Fruit fly (Drosophila melanogaster) Kc167 (cell line): Measurements from ENCODE around the gene CG15282.

Experiments used
- Myc ChIP-seq: fragments of >200 bp; optimal IDR thresholded peaks from 2 replicates; lab custom pipeline; 2017; ENCODE audit warnings: missing external identifiers
- Sin3A ChIP-seq: fragments of >200 bp; optimal IDR thresholded peaks from 2 replicates; lab custom pipeline; 2018; ENCODE audit warnings: missing external identifiers
- h ChIP-seq: fragments of >200 bp; optimal IDR thresholded peaks from 3 replicates; lab custom pipeline; 2018; ENCODE audit warnings: missing external identifiers
- insv ChIP-seq: fragments of >200 bp; optimal IDR thresholded peaks from 3 replicates; lab custom pipeline; 2018; ENCODE audit warnings: missing external identifiers
- psq ChIP-seq: fragments of >200 bp; optimal IDR thresholded peaks from 2 replicates; lab custom pipeline; 2017; ENCODE audit warnings: missing external identifiers
- ttk ChIP-seq: sonication (Bioruptor generic); optimal IDR thresholded peaks from 2 replicates; lab custom pipeline; 2017; ENCODE audit warnings: missing external identifiers

Gene CG15282

DNA sequence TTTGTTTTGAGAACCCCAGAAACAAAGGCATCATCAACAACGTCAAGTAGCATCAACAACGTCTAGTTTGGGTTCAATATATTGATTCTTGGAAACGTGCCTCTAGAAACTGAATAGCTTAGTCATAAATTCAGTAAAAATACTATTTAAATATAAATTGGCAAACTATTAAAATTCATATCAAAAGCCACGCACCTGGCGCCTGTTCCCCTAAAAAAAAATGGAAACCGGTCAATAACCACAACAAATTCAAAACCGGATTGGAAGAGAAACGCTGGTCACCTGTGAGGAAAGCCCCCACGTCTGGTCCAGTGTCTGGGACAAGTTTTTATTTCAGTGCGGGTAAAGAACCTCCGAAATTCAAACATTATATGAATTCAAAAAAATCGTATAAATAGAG lies at the start of gene CG15282:
Gene CG15282 (plus strand): TSS at position 227 of the 400 bp plus-strand sequence.
- TF ChIP-seq insv (lab: Kevin White, UChicago) (no peak), ttk (lab: Kevin White, UChicago) (no peak), h (lab: Kevin White, UChicago) (no peak), Sin3A (lab: Kevin White, UChicago) (no peak), Myc (lab: Kevin White, UChicago) (no peak), psq (lab: Kevin White, UChicago) (no peak)

- TF ChIP-seq Sin3A (lab: Kevin White, UChicago): no peak
- TF ChIP-seq psq (lab: Kevin White, UChicago): no peak
- no peak for TF ChIP-seq ttk (lab: Kevin White, UChicago)
- no peak for TF ChIP-seq h (lab: Kevin White, UChicago)
- no peak for TF ChIP-seq Myc (lab: Kevin White, UChicago)
These were observed 49.1 kb upstream of the CG15282 start for dm6 chr2L:14663147-14663546.

DNA sequence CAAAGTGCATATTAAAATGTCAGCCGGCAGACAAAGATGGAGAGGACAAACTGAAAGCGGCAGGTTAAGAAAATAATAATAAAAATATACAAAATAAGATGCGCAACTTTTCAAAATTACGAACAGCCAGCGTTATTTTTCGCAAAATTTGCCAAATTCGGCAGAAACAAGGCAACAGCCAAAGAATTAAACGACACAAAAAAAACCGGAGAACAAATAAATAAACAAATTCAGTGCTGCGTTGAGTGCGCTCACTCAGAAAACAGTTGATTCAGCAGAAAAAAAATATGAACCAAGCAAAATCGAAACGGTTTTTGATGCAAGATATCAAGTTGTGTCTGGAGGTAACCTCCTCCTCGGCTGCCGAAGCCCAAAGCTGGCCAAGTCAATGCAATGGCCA lies 47.9 kb upstream of the CG15282 start:
- TF ChIP-seq psq (lab: Kevin White, UChicago) (no peak), insv (lab: Kevin White, UChicago) (no peak), h (lab: Kevin White, UChicago) (no peak), Sin3A (lab: Kevin White, UChicago) (no peak), ttk (lab: Kevin White, UChicago) (no peak)

DNA sequence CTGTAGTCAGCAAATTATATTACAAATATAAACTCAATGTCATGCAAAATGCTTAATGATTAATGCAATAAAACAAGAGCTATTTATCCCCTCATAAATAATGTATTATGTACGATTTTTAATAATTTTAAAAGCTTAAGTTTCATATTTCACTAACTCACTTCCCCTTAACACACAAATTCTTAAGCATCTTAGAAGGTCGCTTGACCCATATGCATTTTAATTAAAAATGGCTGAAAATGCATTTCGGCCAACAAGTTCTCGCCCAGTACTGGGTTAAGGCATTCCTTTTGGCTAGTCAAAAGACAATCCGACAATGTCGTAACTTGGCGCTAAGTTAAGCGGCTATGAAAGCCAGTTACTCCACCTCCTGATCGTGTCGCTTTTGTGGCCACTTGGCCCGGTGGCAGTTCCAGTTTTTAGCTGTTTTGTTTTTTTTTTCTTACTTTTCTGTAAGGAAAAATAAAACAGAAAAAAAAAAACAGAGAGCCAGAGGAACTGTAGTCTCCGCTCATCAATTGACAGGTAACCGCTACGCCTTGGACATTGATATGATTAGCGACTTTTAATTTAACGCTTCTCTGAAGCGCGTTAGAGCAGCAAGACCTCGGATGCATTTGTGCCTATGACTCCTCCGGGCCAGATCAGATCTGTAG lies 47.2 kb upstream of the CG15282 start:
- TF ChIP-seq insv (lab: Kevin White, UChicago): no peak
- no peak for TF ChIP-seq Sin3A (lab: Kevin White, UChicago)
- no peak for TF ChIP-seq ttk (lab: Kevin White, UChicago)
- no peak for TF ChIP-seq Myc (lab: Kevin White, UChicago)
- TF ChIP-seq psq (lab: Kevin White, UChicago): no peak
- no peak for TF ChIP-seq h (lab: Kevin White, UChicago)

DNA sequence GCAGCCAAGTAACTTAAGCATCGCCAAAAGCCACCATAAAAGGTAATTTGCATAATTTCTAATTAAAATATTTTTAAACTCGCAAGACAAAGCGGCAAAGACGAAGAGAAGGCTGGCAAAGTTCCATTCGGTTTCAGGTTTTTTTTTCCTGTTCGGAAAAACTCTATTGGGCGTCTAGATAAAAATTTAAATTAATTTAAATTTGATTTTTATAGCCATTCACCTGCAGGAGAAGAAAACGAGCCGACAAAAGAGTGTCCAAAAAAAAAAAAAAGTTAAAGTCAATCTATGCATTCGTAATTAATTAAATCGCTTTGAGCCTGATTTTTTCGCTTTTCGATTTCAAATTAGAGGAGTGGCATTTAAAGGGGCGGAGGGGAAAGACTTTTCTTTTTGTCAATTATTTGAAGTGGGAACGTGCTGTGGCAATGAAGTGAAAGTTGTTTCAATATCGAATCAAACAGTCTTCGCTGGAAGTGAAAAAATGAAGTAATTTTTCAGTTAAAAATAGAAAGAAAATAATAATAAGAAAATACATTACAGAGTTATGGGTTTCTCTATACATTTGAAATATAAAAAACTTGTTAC lies 44.0 kb upstream of the CG15282 start:
- TF ChIP-seq Sin3A (lab: Kevin White, UChicago) (no peak), Myc (lab: Kevin White, UChicago) (no peak)

dm6 chr2L:14668907-14669306 lies 43.4 kb upstream of the CG15282 start:
- no peak for TF ChIP-seq Sin3A (lab: Kevin White, UChicago)
- TF ChIP-seq h (lab: Kevin White, UChicago): no peak
- no peak for TF ChIP-seq Myc (lab: Kevin White, UChicago)
- no peak for TF ChIP-seq ttk (lab: Kevin White, UChicago)
- TF ChIP-seq insv (lab: Kevin White, UChicago): no peak
- no peak for TF ChIP-seq psq (lab: Kevin White, UChicago)

dm6 chr2L:14673601-14674006 lies 38.7 kb upstream of the CG15282 start:
- TF ChIP-seq Sin3A (lab: Kevin White, UChicago): no peak

DNA sequence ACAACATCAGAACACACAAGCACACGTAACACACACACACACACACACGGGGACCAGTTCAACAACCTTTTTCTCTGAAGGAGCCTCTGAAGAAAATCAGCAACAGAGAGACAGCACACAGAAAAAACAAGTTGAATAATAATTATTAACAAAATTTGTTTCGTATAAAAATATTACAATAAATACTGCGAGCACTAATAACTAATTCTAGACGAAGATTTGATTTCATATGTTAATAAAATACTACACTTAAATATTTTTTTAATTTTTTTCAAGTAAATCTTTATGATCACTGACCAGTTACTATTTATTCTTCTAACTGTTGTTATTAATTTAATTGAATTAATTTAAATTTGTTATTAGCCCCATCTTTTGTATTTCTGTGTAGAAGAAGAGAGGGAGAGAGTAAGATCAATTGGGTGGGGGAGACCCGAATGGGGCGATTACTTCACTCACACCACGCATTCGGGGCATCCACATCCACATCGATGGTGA lies 37.6 kb upstream of the CG15282 start:
- TF ChIP-seq Sin3A (lab: Kevin White, UChicago) (no peak), ttk (lab: Kevin White, UChicago) (no peak), Myc (lab: Kevin White, UChicago) (no peak), insv (lab: Kevin White, UChicago) (no peak), psq (lab: Kevin White, UChicago) (no peak), h (lab: Kevin White, UChicago) (no peak)

DNA sequence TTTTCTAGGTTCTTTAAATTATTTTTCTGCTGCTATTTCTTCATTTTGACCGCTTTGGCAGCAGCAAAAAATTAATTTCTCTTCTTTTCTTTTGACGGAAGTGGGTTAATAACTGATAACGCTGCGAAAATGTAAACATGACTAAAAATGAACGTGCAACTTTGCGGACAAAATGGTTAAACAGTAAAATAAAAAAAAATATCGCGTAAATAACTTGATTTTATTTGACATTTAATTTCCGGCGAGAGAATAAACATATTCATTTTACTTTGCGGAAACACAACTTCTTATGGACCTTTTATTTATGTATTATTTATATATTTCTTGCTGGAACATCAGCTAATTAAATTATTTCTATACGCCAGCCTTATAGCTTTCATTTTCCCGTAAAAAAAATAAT lies 35.6 kb upstream of the CG15282 start:
- TF ChIP-seq ttk (lab: Kevin White, UChicago): no peak
- TF ChIP-seq h (lab: Kevin White, UChicago): no peak
- no peak for TF ChIP-seq Myc (lab: Kevin White, UChicago)
- TF ChIP-seq Sin3A (lab: Kevin White, UChicago): no peak
- TF ChIP-seq psq (lab: Kevin White, UChicago): no peak
- no peak for TF ChIP-seq insv (lab: Kevin White, UChicago)

dm6 chr2L:14679609-14680008 lies 32.7 kb upstream of the CG15282 start:
- TF ChIP-seq psq (lab: Kevin White, UChicago): no peak
- no peak for TF ChIP-seq insv (lab: Kevin White, UChicago)
- no peak for TF ChIP-seq Sin3A (lab: Kevin White, UChicago)
- no peak for TF ChIP-seq h (lab: Kevin White, UChicago)
- no peak for TF ChIP-seq ttk (lab: Kevin White, UChicago)
- no peak for TF ChIP-seq Myc (lab: Kevin White, UChicago)

DNA sequence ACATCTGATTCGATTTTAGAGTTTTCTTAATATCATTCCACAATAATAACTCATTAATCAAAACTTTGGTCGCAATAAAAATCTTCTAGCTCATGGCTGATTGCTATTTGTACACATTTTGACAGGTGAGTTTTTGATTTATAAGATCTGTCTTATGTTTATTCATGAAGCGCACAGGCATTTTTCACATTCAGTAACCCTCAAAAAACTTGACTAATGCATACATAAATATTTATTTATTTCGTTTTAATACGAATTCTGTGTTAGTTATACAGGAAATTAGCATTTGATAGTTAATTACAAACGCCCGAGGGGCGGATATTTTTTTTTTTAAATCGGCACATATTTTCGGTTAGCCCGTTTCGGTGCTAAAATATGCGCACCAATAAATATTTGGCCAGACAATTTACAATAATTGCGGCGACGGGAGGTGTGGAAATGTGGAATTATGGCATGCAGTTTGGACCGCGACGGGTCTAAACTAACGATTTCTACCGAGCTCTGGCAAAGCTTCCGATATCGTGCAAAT lies 31.8 kb upstream of the CG15282 start:
- TF ChIP-seq psq (lab: Kevin White, UChicago) (no peak), ttk (lab: Kevin White, UChicago) (no peak), Myc (lab: Kevin White, UChicago) (no peak)

- TF ChIP-seq Myc (lab: Kevin White, UChicago) (no peak), ttk (lab: Kevin White, UChicago) (no peak), psq (lab: Kevin White, UChicago) (no peak), insv (lab: Kevin White, UChicago) (no peak), h (lab: Kevin White, UChicago) (no peak), Sin3A (lab: Kevin White, UChicago) (no peak)
These were observed 29.9 kb upstream of the CG15282 start for dm6 chr2L:14682325-14682884.
